Fruit fly (Drosophila melanogaster): ENCODE measurements around the gene tHMG2.
A peak's percentile ranks its signal among the peaks of the same experiment; 100 is the strongest.

tHMG2 gene

DNA sequence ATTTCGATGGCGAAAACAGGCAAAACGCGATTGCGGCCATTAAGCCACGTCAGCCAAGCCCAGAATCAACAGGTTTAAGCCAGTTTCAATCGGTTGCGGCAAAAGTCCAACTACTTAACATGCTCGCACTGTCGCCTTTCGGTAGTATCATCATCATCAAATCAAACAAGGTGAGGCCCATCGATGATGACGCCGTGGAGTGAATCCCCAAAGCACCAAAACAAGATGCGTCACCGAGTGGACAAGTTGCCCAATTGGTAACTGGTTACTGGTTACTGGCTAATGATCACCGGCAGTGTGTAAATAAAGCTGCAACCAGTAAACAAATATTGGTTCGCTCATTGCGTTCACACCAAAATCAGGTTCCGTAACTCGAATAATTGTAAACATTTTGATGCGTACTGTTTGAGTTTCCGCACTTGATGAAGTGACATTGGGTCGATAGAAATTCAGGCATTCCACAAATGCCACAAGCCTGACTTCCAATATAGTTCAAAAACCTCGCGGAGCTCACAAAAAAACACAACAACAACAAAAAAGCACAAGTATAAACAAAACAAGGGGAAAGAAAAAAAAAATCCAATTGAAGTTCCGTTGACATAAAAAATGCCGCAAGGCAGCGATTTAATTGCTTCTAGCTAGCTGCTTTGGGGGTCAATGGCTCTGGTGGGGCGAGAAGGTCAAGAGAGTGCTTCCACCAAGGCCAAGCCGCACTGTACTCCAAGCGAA is 31.8 kb downstream of the tHMG2 start (continued):
- TF ChIP-seq dimm (GFP tag; IDR thresholded peaks at IDR 0.05) (no peak), phol (tag; optimal IDR thresholded peaks at IDR 0.05) (no peak), CG8359 (GFP tag; optimal IDR thresholded peaks at IDR 0.05; ENCODE audit: borderline replicate concordance) (peak; percentile 25), CG3065 (GFP tag; optimal IDR thresholded peaks at IDR 0.05) (no peak), pita (GFP tag; optimal IDR thresholded peaks at IDR 0.05) (no peak), aop (GFP tag; IDR thresholded peaks at IDR 0.05) (no peak), ro (GFP tag; IDR thresholded peaks at IDR 0.05) (no peak), bbx (GFP tag; IDR thresholded peaks at IDR 0.05; ENCODE audit: partially characterized antibody) (no peak), tx (GFP tag; optimal IDR thresholded peaks at IDR 0.05) (no peak), tll (GFP tag; optimal IDR thresholded peaks at IDR 0.05) (no peak), Dip3 (GFP tag; optimal IDR thresholded peaks at IDR 0.05) (no peak), sima (GFP tag; optimal IDR thresholded peaks at IDR 0.05) (no peak), CG7928 (GFP tag; optimal IDR thresholded peaks at IDR 0.05) (no peak), lab (GFP tag; optimal IDR thresholded peaks at IDR 0.05) (peak; percentile 77), tio (GFP tag; optimal IDR thresholded peaks at IDR 0.05) (peak; percentile 38), CG9817 (tag; optimal IDR thresholded peaks at IDR 0.05) (no peak), Ravus (GFP tag; IDR thresholded peaks at IDR 0.05) (no peak), CG11398 (GFP tag; optimal IDR thresholded peaks at IDR 0.05) (peak; percentile 57), CG11560 (tag; IDR thresholded peaks at IDR 0.05) (no peak), CG31365 (tag; optimal IDR thresholded peaks at IDR 0.05) (peak; percentile 60), CG10147 (GFP tag; optimal IDR thresholded peaks at IDR 0.05) (peak; percentile 19), al (GFP tag; IDR thresholded peaks at IDR 0.05) (no peak), insv (GFP tag; optimal IDR thresholded peaks at IDR 0.05) (peak in 1 of 2 experiments; percentile 23), gsb (GFP tag; IDR thresholded peaks at IDR 0.05) (0 out of 2 replicates have a peak, but pooled peaks have one; percentile 7), fu2 (GFP tag; optimal IDR thresholded peaks at IDR 0.05) (no peak), jing (GFP tag; optimal IDR thresholded peaks at IDR 0.05) (no peak), CG30020 (tag; optimal IDR thresholded peaks at IDR 0.05) (no peak), tup (GFP tag; optimal IDR thresholded peaks at IDR 0.05) (no peak), Dip2 (GFP tag; IDR thresholded peaks at IDR 0.05) (no peak), PHDP (tag; optimal IDR thresholded peaks at IDR 0.05) (peak; percentile 71), shn (GFP tag; optimal IDR thresholded peaks at IDR 0.05) (peak; percentile 56), ase (GFP tag; IDR thresholded peaks at IDR 0.05) (no peak), Tbp (GFP tag; optimal IDR thresholded peaks at IDR 0.05) (no peak), ato (GFP tag; IDR thresholded peaks at IDR 0.05; ENCODE audit: partially characterized antibody) (no peak), NfI (GFP tag; optimal IDR thresholded peaks at IDR 0.05) (peak; percentile 48), CG30431 (GFP tag; optimal IDR thresholded peaks at IDR 0.05) (no peak), CG9797 (GFP tag; optimal IDR thresholded peaks at IDR 0.05) (no peak), B-H2 (GFP tag; optimal IDR thresholded peaks at IDR 0.05) (no peak), vfl (GFP tag; optimal IDR thresholded peaks at IDR 0.05) (no peak), CG33557 (GFP tag; optimal IDR thresholded peaks at IDR 0.05) (peak; percentile 52), CG33213 (GFP tag; optimal IDR thresholded peaks at IDR 0.05) (peak; percentile 78), fd3F (GFP tag; optimal IDR thresholded peaks at IDR 0.05) (peak; percentile 43), CG17385 (GFP tag; optimal IDR thresholded peaks at IDR 0.05) (peak; percentile 59), en (GFP tag; optimal IDR thresholded peaks at IDR 0.05) (peak; percentile 10), repo (GFP tag; optimal IDR thresholded peaks at IDR 0.05) (peak; percentile 53), ara (GFP tag; IDR thresholded peaks at IDR 0.05) (peak; percentile 55), z (GFP tag; IDR thresholded peaks at IDR 0.05) (0 out of 3 replicates have a peak, but pooled peaks have one; percentile 55), Hr78 (GFP tag; optimal IDR thresholded peaks at IDR 0.05) (peak in 1 of 2 experiments; percentile 92), CG1233 (GFP tag; optimal IDR thresholded peaks at IDR 0.05) (peak; percentile 76)
